Worm (Caenorhabditis elegans): ENCODE measurements around the gene ZK813.3.

- TF ChIP-seq ceh-22 (tag; optimal IDR thresholded peaks at IDR 0.05) (no peak), fkh-6 (tag; optimal IDR thresholded peaks at IDR 0.05) (no peak), eyg-1 (tag; optimal IDR thresholded peaks at IDR 0.05) (no peak), pqm-1 (tag; optimal IDR thresholded peaks at IDR 0.05) (no peak), K02D7.2 (tag; optimal IDR thresholded peaks at IDR 0.05) (no peak), gmeb-2 (tag; optimal IDR thresholded peaks at IDR 0.05) (no peak), nhr-11 (tag; optimal IDR thresholded peaks at IDR 0.05) (no peak), F13H6.1 (tag; optimal IDR thresholded peaks at IDR 0.05) (no peak), ceh-48 (tag; optimal IDR thresholded peaks at IDR 0.05) (no peak), ceh-14 (tag; optimal IDR thresholded peaks at IDR 0.05) (no peak), unc-3 (GFP tag; conservative IDR thresholded peaks at IDR 0.05) (no peak), unc-3 (tag; optimal IDR thresholded peaks at IDR 0.05) (no peak), unc-42 (tag; optimal IDR thresholded peaks at IDR 0.05) (no peak), elt-4 (tag; optimal IDR thresholded peaks at IDR 0.05) (no peak), dve-1 (tag; optimal IDR thresholded peaks at IDR 0.05) (no peak)
These were observed 24.1 kb downstream of the ZK813.3 start, which contains the start of the genes ZK377.15 and sax-3 for ce11 chrX:3465785-3466184.

Measured in whole organism, late embryonic.